Worm (Caenorhabditis elegans) whole organism, early embryonic: ENCODE data around the gene C17H11.1.

Experiments
- B0310.2 ChIP-seq: sonication (generic microtip); optimal IDR thresholded peaks from 2 replicates; lab custom pipeline; 2016; ENCODE audit warnings: mild to moderate bottlenecking, missing genetic modification characterization, missing compliant biosample characterization
- F13C5.2 ChIP-seq: sonication (generic microtip); optimal IDR thresholded peaks from 2 replicates; lab custom pipeline; 2017; ENCODE audit warnings: mild to moderate bottlenecking, missing genetic modification characterization, inconsistent platforms, missing compliant biosample characterization
- aly-1 ChIP-seq: sonication (generic microtip); optimal IDR thresholded peaks from 2 replicates; lab custom pipeline; 2016; ENCODE audit warnings: missing genetic modification characterization, missing compliant biosample characterization
- ama-1 ChIP-seq: fragments of 150-350 bp; optimal IDR thresholded peaks from 2 replicates; lab custom pipeline; 2014
- ceh-13 ChIP-seq: fragments of 200-800 bp; sonication (Bioruptor generic); optimal IDR thresholded peaks from 2 replicates; lab custom pipeline; 2018; ENCODE audit warnings: mild to moderate bottlenecking, missing genetic modification characterization, missing compliant biosample characterization
- ceh-36 ChIP-seq: sonication (generic microtip); optimal IDR thresholded peaks from 2 replicates; lab custom pipeline; 2016; ENCODE audit warnings: missing genetic modification characterization, inconsistent platforms, missing compliant biosample characterization
- ets-7 ChIP-seq: sonication (generic microtip); optimal IDR thresholded peaks from 2 replicates; lab custom pipeline; 2016; ENCODE audit warnings: missing genotype, missing genetic modification characterization, missing compliant biosample characterization
- flt-1 ChIP-seq: fragments of 200-800 bp; sonication (Bioruptor generic); IDR thresholded peaks from 2 replicates; pipeline ENCODE4 v1.3.6; 2022; ENCODE audit warnings: missing genetic modification characterization, missing compliant biosample characterization
- hmbx-1 ChIP-seq: sonication (generic microtip); optimal IDR thresholded peaks from 2 replicates; lab custom pipeline; 2016; ENCODE audit warnings: mild to moderate bottlenecking, missing genetic modification characterization, missing compliant biosample characterization
- hmg-4 ChIP-seq: fragments of 200-800 bp; sonication (Bioruptor generic); optimal IDR thresholded peaks from 2 replicates; lab custom pipeline; 2018; ENCODE audit warnings: mild to moderate bottlenecking, missing genetic modification characterization, missing compliant biosample characterization
- hnd-1 ChIP-seq: sonication (generic microtip); optimal IDR thresholded peaks from 2 replicates; lab custom pipeline; 2016; ENCODE audit warnings: missing genetic modification characterization, missing compliant biosample characterization
- pes-1 ChIP-seq: fragments of 200-800 bp; sonication (Bioruptor generic); IDR thresholded peaks from 2 replicates; pipeline ENCODE4 v1.3.6; 2022; ENCODE audit warnings: missing genetic modification reagents, missing genetic modification characterization, missing compliant biosample characterization
- scrt-1 ChIP-seq: fragments of 200-800 bp; sonication (Bioruptor generic); IDR thresholded peaks from 2 replicates; pipeline ENCODE4 v1.3.6; 2022; ENCODE audit warnings: missing genetic modification characterization, missing compliant biosample characterization
- sea-1 ChIP-seq: fragments of 200-800 bp; sonication (Bioruptor generic); conservative IDR thresholded peaks from 2 replicates; pipeline ENCODE4 v1.3.6; 2022; ENCODE audit warnings: missing genetic modification characterization, missing compliant biosample characterization
- tbx-11 ChIP-seq: fragments of 200-800 bp; sonication (Bioruptor generic); IDR thresholded peaks from 2 replicates; pipeline ENCODE4 v1.3.6; 2022; ENCODE audit warnings: missing genetic modification characterization, missing compliant biosample characterization
- tbx-37 ChIP-seq: fragments of 200-800 bp; sonication (Bioruptor generic); conservative IDR thresholded peaks from 2 replicates; pipeline ENCODE4 v1.3.6; 2022; ENCODE audit warnings: missing genetic modification reagents, missing genetic modification characterization, missing compliant biosample characterization
- tra-4 ChIP-seq: sonication (generic microtip); optimal IDR thresholded peaks from 2 replicates; lab custom pipeline; 2017; ENCODE audit warnings: missing genetic modification characterization, missing compliant biosample characterization

Gene C17H11.1

ce11 chrX:8173610-8174009, at the start of gene C17H11.1:
TSS of gene C17H11.1 (plus strand) at chrX:8173910.
- TF ChIP-seq sea-1 (GFP tag; lab: Robert Waterston, UW) = no peak
- no peak for TF ChIP-seq scrt-1 (GFP tag; lab: Robert Waterston, UW)
- TF ChIP-seq ama-1 (lab: Kevin White, UChicago) = no peak
- TF ChIP-seq flt-1 (GFP tag; lab: Robert Waterston, UW) = no peak
- no peak for TF ChIP-seq pes-1 (GFP tag; lab: Robert Waterston, UW)
- no peak for TF ChIP-seq ceh-13 (GFP tag; lab: Kevin White, UChicago)
- no peak for TF ChIP-seq tra-4
- no peak for TF ChIP-seq tbx-11 (GFP tag; lab: Robert Waterston, UW)
- TF ChIP-seq B0310.2 (tag; lab: Kevin White, UChicago) = no peak
- no peak for TF ChIP-seq F13C5.2
- TF ChIP-seq hmg-4 (GFP tag; lab: Kevin White, UChicago) = no peak
- TF ChIP-seq aly-1 (tag; lab: Kevin White, UChicago) = no peak
- no peak for TF ChIP-seq hmbx-1 (tag; lab: Kevin White, UChicago)
- no peak for TF ChIP-seq hnd-1 (tag; lab: Kevin White, UChicago)

ce11 chrX:8129543-8129942, 44.2 kb upstream of the C17H11.1 start, which contains the start of gene frpr-1:
TSS of gene frpr-1 (minus strand) at chrX:8129643.
- no peak for TF ChIP-seq scrt-1 (GFP tag; lab: Robert Waterston, UW)
- no peak for TF ChIP-seq B0310.2 (tag; lab: Kevin White, UChicago)
- TF ChIP-seq ceh-13 (GFP tag; lab: Kevin White, UChicago) = no peak
- no peak for TF ChIP-seq tra-4
- TF ChIP-seq ama-1 (lab: Kevin White, UChicago) = no peak
- no peak for TF ChIP-seq flt-1 (GFP tag; lab: Robert Waterston, UW)
- TF ChIP-seq F13C5.2 = no peak

DNA sequence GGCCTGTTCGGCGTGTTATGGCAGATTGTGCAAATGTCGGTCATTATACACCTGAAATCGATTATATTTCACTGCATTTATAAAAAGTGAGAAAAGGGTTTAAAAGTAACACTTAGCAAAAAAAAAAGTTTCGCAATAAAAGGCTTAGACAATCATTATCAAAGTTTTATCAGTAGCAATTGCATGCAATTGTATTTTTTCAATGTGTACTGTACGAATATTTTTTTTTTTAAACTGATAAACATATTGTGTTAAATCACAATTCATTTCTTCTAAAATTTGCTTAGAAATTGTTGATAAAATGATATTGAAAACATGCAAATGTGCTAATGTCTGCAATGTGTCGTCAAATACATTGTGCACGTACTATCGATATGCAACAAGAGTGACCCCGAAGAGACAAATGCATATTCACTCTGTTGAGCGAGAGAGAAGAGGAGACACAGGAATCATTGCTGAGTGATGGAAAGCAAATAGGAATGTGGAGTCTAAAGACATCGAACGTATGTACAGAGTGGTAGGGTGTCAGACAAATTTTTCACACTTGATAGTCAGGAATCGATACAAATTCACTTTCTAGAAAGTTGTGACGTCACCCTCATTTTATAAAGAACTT, 37.3 kb upstream of the C17H11.1 start, which contains the start of gene C02B8.6:
Gene C02B8.6 (minus strand): TSS at position 51 of the 616 bp plus-strand sequence.
- TF ChIP-seq pes-1 (GFP tag; lab: Robert Waterston, UW) (no peak), tra-4 (no peak), ets-7 (no peak), hnd-1 (tag; lab: Kevin White, UChicago) (no peak), sea-1 (GFP tag; lab: Robert Waterston, UW) (no peak), hmg-4 (GFP tag; lab: Kevin White, UChicago) (no peak), flt-1 (GFP tag; lab: Robert Waterston, UW) (no peak), tbx-11 (GFP tag; lab: Robert Waterston, UW) (no peak), B0310.2 (tag; lab: Kevin White, UChicago) (no peak), aly-1 (tag; lab: Kevin White, UChicago) (no peak), scrt-1 (GFP tag; lab: Robert Waterston, UW) (no peak), hmbx-1 (tag; lab: Kevin White, UChicago) (no peak), tbx-37 (no peak), ama-1 (lab: Kevin White, UChicago) (no peak), F13C5.2 (no peak), ceh-13 (GFP tag; lab: Kevin White, UChicago) (no peak), ceh-36 (tag; lab: Kevin White, UChicago) (no peak)

DNA sequence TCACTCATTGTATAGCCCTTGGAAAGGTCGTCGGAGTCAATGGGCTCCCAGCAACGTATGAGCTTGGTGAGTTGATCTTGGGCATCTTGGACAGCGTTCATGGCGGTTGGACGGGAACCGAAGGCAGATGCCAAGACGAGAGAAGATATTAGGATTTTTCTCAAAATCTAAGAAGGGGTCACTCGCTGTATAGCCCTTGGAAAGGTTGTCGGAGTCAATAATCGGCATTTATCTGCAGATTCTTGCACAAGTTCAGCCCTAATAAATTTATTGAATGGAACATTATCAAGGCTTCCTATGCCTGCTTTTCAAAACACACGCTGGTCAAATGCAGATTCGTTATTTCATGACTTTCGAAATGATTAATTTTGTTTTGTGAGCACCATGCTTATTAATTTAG, 35.9 kb upstream of the C17H11.1 start, which contains the start of gene C02B8.7:
Gene C02B8.7 (minus strand): TSS at position 101 of the 400 bp plus-strand sequence.
- no peak for TF ChIP-seq hmbx-1 (tag; lab: Kevin White, UChicago)
- TF ChIP-seq aly-1 (tag; lab: Kevin White, UChicago) = no peak

- TF ChIP-seq scrt-1 (GFP tag; lab: Robert Waterston, UW) (no peak), ceh-36 (tag; lab: Kevin White, UChicago) (no peak), B0310.2 (tag; lab: Kevin White, UChicago) (no peak), ets-7 (no peak), hmg-4 (GFP tag; lab: Kevin White, UChicago) (no peak), flt-1 (GFP tag; lab: Robert Waterston, UW) (no peak), sea-1 (GFP tag; lab: Robert Waterston, UW) (no peak)
Observed at ce11 chrX:8139146-8139545, 34.6 kb upstream of the C17H11.1 start, which contains the start of gene C02B8.3. TSS of gene C02B8.3 (plus strand) at chrX:8139446.

DNA sequence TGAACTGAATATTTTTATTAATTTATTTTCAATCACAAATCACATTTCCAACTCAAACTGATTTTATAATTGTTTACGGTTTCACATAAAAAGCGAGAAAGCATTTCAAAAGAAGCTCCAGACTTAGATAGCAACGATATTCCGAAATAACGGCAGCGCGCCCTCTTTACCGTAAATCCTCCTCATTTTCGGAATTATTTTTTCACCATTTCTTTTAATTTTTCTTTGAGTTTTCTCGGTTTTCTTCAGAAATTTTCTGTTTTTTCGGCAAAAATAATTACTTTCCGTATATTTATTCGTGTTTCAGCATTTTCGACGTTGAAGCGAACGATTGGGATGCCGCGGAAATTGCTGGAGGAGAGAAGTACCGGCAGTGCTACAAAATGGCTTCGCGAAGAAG, 26.3 kb upstream of the C17H11.1 start, which contains the start of gene C02B8.1:
Gene C02B8.1 (plus strand): TSS at position 301 of the 400 bp plus-strand sequence.
- no peak for TF ChIP-seq pes-1 (GFP tag; lab: Robert Waterston, UW)
- no peak for TF ChIP-seq hnd-1 (tag; lab: Kevin White, UChicago)
- no peak for TF ChIP-seq ama-1 (lab: Kevin White, UChicago)
- no peak for TF ChIP-seq ceh-36 (tag; lab: Kevin White, UChicago)
- TF ChIP-seq sea-1 (GFP tag; lab: Robert Waterston, UW) = no peak
- TF ChIP-seq hmg-4 (GFP tag; lab: Kevin White, UChicago) = no peak
- TF ChIP-seq B0310.2 (tag; lab: Kevin White, UChicago) = no peak
- TF ChIP-seq tra-4 = no peak
- no peak for TF ChIP-seq hmbx-1 (tag; lab: Kevin White, UChicago)
- no peak for TF ChIP-seq F13C5.2
- TF ChIP-seq ceh-13 (GFP tag; lab: Kevin White, UChicago) = no peak
- TF ChIP-seq tbx-37 = no peak
- TF ChIP-seq ets-7 = no peak

- TF ChIP-seq hmg-4 (GFP tag; lab: Kevin White, UChicago) = no peak
- TF ChIP-seq pes-1 (GFP tag; lab: Robert Waterston, UW) = no peak
- no peak for TF ChIP-seq F13C5.2
- no peak for TF ChIP-seq B0310.2 (tag; lab: Kevin White, UChicago)
- TF ChIP-seq tra-4 = no peak
Observed at ce11 chrX:8148993-8149392, 24.7 kb upstream of the C17H11.1 start.
